Worm (Caenorhabditis elegans) whole organism, L4 larva: ENCODE data around the gene yars-2.

Source experiments
- D1046.2 ChIP-seq: fragments of 200-800 bp; sonication (Bioruptor generic); IDR thresholded peaks from 2 replicates; pipeline ENCODE4 v1.3.6; 2022; ENCODE audit warnings: missing genetic modification characterization, missing compliant biosample characterization
- R02D3.7 ChIP-seq: fragments of 150-350 bp; sonication (generic microtip); optimal IDR thresholded peaks from 3 replicates; lab custom pipeline; 2014; ENCODE audit warnings: missing biosample characterization, missing genetic modification characterization
- T26A8.4 ChIP-seq: fragments of 200-800 bp; sonication (Bioruptor generic); IDR thresholded peaks from 2 replicates; pipeline ENCODE4 v1.3.6; 2022; ENCODE audit warnings: missing genetic modification characterization, missing compliant biosample characterization
- Y48G9A.11 ChIP-seq: fragments of 200-800 bp; sonication (Bioruptor generic); IDR thresholded peaks from 2 replicates; pipeline ENCODE4 v1.3.6; 2022; ENCODE audit warnings: missing genetic modification reagents, missing genetic modification characterization, missing compliant biosample characterization
- ZK337.2 ChIP-seq: fragments of 200-800 bp; sonication (Bioruptor generic); IDR thresholded peaks from 2 replicates; pipeline ENCODE4 v1.3.6; 2022; ENCODE audit warnings: missing genetic modification reagents, missing genetic modification characterization, missing compliant biosample characterization
- ZK546.5 ChIP-seq, 2 experiments: sonication (generic microtip); optimal IDR thresholded peaks; 2 replicates each; lab custom pipeline; 2017; ENCODE audit warnings: missing biosample characterization in 2 of 2, missing genetic modification characterization in 2 of 2
- aha-1 ChIP-seq: fragments of 150-350 bp; peaks from one replicate; lab custom pipeline; 2014; ENCODE audit warnings: missing biosample characterization, missing genetic modification characterization
- aly-2 ChIP-seq: sonication (generic microtip); optimal IDR thresholded peaks from 2 replicates; lab custom pipeline; 2018; ENCODE audit warnings: missing biosample characterization, missing genetic modification characterization
- ama-1 ChIP-seq: fragments of 150-350 bp; optimal IDR thresholded peaks from 2 replicates; lab custom pipeline; 2014; ENCODE audit warnings: inconsistent platforms, mixed read lengths
- arid-1 ChIP-seq: fragments of 200-800 bp; sonication (Bioruptor generic); conservative IDR thresholded peaks from 2 replicates; pipeline ENCODE4 v1.3.6; 2022; ENCODE audit warnings: missing genetic modification reagents, missing genetic modification characterization, missing compliant biosample characterization
- ceh-82 ChIP-seq: sonication (generic microtip); optimal IDR thresholded peaks from 2 replicates; lab custom pipeline; 2017; ENCODE audit warnings: missing biosample characterization, missing genetic modification characterization
- cey-2 ChIP-seq: sonication (generic microtip); optimal IDR thresholded peaks from 3 replicates; lab custom pipeline; 2017; ENCODE audit warnings: missing genetic modification characterization, mild to moderate bottlenecking, missing compliant biosample characterization, antibody characterized with exemption, borderline replicate concordance; ENCODE audit not compliant: insufficient read depth
- ctbp-1 ChIP-seq: fragments of 200-800 bp; sonication (Bioruptor generic); IDR thresholded peaks from 2 replicates; pipeline ENCODE4 v1.3.6; 2022; ENCODE audit warnings: missing genetic modification reagents, missing genetic modification characterization, missing compliant biosample characterization
- daf-16 ChIP-seq, 3 experiments: sonication (generic microtip); optimal IDR thresholded peaks; 2 replicates each; lab custom pipeline; 2016 to 2017; ENCODE audit warnings: missing genetic modification characterization in 3 of 3, missing genetic modification reagents in 3 of 3, mild to moderate bottlenecking in 2 of 3, missing compliant biosample characterization in 2 of 3, missing biosample characterization in 1 of 3, moderate library complexity in 1 of 3
- daf-8 ChIP-seq: fragments of 200-800 bp; sonication (Bioruptor generic); IDR thresholded peaks from 2 replicates; pipeline ENCODE4 v1.3.6; 2022; ENCODE audit warnings: missing genetic modification characterization, missing compliant biosample characterization
- dmd-6 ChIP-seq: fragments of 200-800 bp; sonication (Bioruptor generic); IDR thresholded peaks from 2 replicates; pipeline ENCODE4 v1.3.6; 2022; ENCODE audit warnings: missing genetic modification reagents, missing genetic modification characterization, missing compliant biosample characterization
- dmd-8 ChIP-seq: fragments of 200-800 bp; sonication (Bioruptor generic); IDR thresholded peaks from 2 replicates; pipeline ENCODE4 v1.3.6; 2022; ENCODE audit warnings: missing genetic modification characterization, missing compliant biosample characterization
- dmd-9 ChIP-seq: fragments of 200-800 bp; sonication (Bioruptor generic); IDR thresholded peaks from 2 replicates; pipeline ENCODE4 v1.3.6; 2022; ENCODE audit warnings: missing genetic modification reagents, missing genetic modification characterization, missing compliant biosample characterization
- duxl-1 ChIP-seq: sonication (generic microtip); optimal IDR thresholded peaks from 2 replicates; lab custom pipeline; 2016; ENCODE audit warnings: mild to moderate bottlenecking, missing genetic modification characterization, moderate library complexity, missing compliant biosample characterization; ENCODE audit not compliant: poor library complexity
- dve-1 ChIP-seq: sonication (generic microtip); optimal IDR thresholded peaks from 2 replicates; lab custom pipeline; 2017; ENCODE audit warnings: antibody characterized with exemption, mild to moderate bottlenecking, missing genetic modification characterization, missing compliant biosample characterization; ENCODE audit not compliant: insufficient read depth
- hmg-1.1 ChIP-seq: fragments of 200-800 bp; sonication (Bioruptor generic); IDR thresholded peaks from 2 replicates; pipeline ENCODE4 v1.3.6; 2022; ENCODE audit warnings: missing genetic modification reagents, missing genetic modification characterization, missing compliant biosample characterization
- lim-7 ChIP-seq: fragments of 200-800 bp; sonication (Bioruptor generic); IDR thresholded peaks from 2 replicates; pipeline ENCODE4 v1.3.6; 2022; ENCODE audit warnings: missing genetic modification characterization, missing compliant biosample characterization
- lin-1 ChIP-seq: fragments of 200-800 bp; sonication (Bioruptor generic); IDR thresholded peaks from 2 replicates; pipeline ENCODE4 v1.3.6; 2022; ENCODE audit warnings: missing genetic modification reagents, missing genetic modification characterization, missing compliant biosample characterization
- lin-38 ChIP-seq: fragments of 200-800 bp; sonication (Bioruptor generic); IDR thresholded peaks from 2 replicates; pipeline ENCODE4 v1.3.6; 2022; ENCODE audit warnings: missing genetic modification reagents, missing genetic modification characterization, missing compliant biosample characterization
- lsy-2 ChIP-seq, 2 experiments: fragments of 150-350 bp in 1 of 2; sonication (generic microtip) in 1 of 2; optimal IDR thresholded peaks; 2 replicates each; lab custom pipeline; 2014 to 2017; ENCODE audit warnings: missing biosample characterization in 2 of 2, missing genetic modification characterization in 2 of 2
- madf-9 ChIP-seq: fragments of 200-800 bp; sonication (Bioruptor generic); conservative IDR thresholded peaks from 2 replicates; pipeline ENCODE4 v1.3.6; 2022; ENCODE audit warnings: missing genetic modification reagents, missing genetic modification characterization, missing compliant biosample characterization
- mdt-29 ChIP-seq: fragments of 200-800 bp; sonication (Bioruptor generic); IDR thresholded peaks from 2 replicates; pipeline ENCODE4 v1.3.6; 2022; ENCODE audit warnings: missing genetic modification reagents, missing genetic modification characterization, missing compliant biosample characterization
- mes-2 ChIP-seq: sonication (generic microtip); optimal IDR thresholded peaks from 2 replicates; lab custom pipeline; 2016; ENCODE audit warnings: missing genotype, mild to moderate bottlenecking, missing genetic modification characterization, missing compliant biosample characterization; ENCODE audit not compliant: poor library complexity, severe bottlenecking
- mxl-2 ChIP-seq: fragments of 200-800 bp; sonication (Bioruptor generic); conservative IDR thresholded peaks from 2 replicates; pipeline ENCODE4 v1.3.6; 2022; ENCODE audit warnings: missing genetic modification reagents, missing genetic modification characterization, missing compliant biosample characterization
- mxl-3 ChIP-seq: fragments of 200-800 bp; sonication (Bioruptor generic); optimal IDR thresholded peaks from 2 replicates; lab custom pipeline; 2018; ENCODE audit warnings: mild to moderate bottlenecking, missing genetic modification characterization, missing compliant biosample characterization
- nhr-102 ChIP-seq: sonication (generic microtip); optimal IDR thresholded peaks from 2 replicates; lab custom pipeline; 2016; ENCODE audit warnings: mild to moderate bottlenecking, missing genetic modification characterization, moderate library complexity, missing compliant biosample characterization
- nhr-11 ChIP-seq: fragments of 150-350 bp; optimal IDR thresholded peaks from 2 replicates; lab custom pipeline; 2014; ENCODE audit warnings: missing biosample characterization, missing genetic modification characterization
- nhr-25 ChIP-seq: sonication (generic microtip); optimal IDR thresholded peaks from 2 replicates; lab custom pipeline; 2017; ENCODE audit warnings: missing genetic modification characterization, mild to moderate bottlenecking, missing compliant biosample characterization, antibody characterized with exemption, moderate library complexity, borderline replicate concordance; ENCODE audit not compliant: insufficient read depth
- nhr-41 ChIP-seq: fragments of 200-800 bp; sonication (Bioruptor generic); IDR thresholded peaks from 2 replicates; pipeline ENCODE4 v1.3.6; 2022; ENCODE audit warnings: missing genetic modification reagents, missing genetic modification characterization, missing compliant biosample characterization
- nhr-42 ChIP-seq: fragments of 200-800 bp; sonication (Bioruptor generic); IDR thresholded peaks from 2 replicates; pipeline ENCODE4 v1.3.6; 2022; ENCODE audit warnings: missing genetic modification characterization, missing compliant biosample characterization
- nhr-48 ChIP-seq: sonication (generic microtip); optimal IDR thresholded peaks from 2 replicates; lab custom pipeline; 2016; ENCODE audit warnings: mild to moderate bottlenecking, missing genetic modification characterization, missing compliant biosample characterization
- nhr-76 ChIP-seq: fragments of 150-350 bp; optimal IDR thresholded peaks from 2 replicates; lab custom pipeline; 2014; ENCODE audit warnings: missing biosample characterization, missing genetic modification characterization
- nhr-77 ChIP-seq: fragments of 150-350 bp; optimal IDR thresholded peaks from 2 replicates; lab custom pipeline; 2014; ENCODE audit warnings: missing biosample characterization, missing genetic modification characterization
- rbr-2 ChIP-seq: sonication (generic microtip); optimal IDR thresholded peaks from 2 replicates; lab custom pipeline; 2016; ENCODE audit warnings: missing genotype, missing genetic modification characterization, missing compliant biosample characterization
- saeg-2 ChIP-seq: fragments of 200-800 bp; sonication (Bioruptor generic); IDR thresholded peaks from 2 replicates; pipeline ENCODE4 v1.3.6; 2022; ENCODE audit warnings: missing genetic modification reagents, missing genetic modification characterization, missing compliant biosample characterization
- sdz-12 ChIP-seq: fragments of 200-800 bp; sonication (Bioruptor generic); optimal IDR thresholded peaks from 2 replicates; lab custom pipeline; 2018; ENCODE audit warnings: mild to moderate bottlenecking, missing genetic modification characterization, missing compliant biosample characterization
- spr-1 ChIP-seq: sonication (generic microtip); optimal IDR thresholded peaks from 2 replicates; lab custom pipeline; 2016; ENCODE audit warnings: mild to moderate bottlenecking, missing genetic modification characterization, missing compliant biosample characterization
- spr-3 ChIP-seq: fragments of 200-800 bp; sonication (Bioruptor generic); optimal IDR thresholded peaks from 2 replicates; lab custom pipeline; 2018; ENCODE audit warnings: mild to moderate bottlenecking, missing genetic modification characterization, missing compliant biosample characterization
- tra-1 ChIP-seq: fragments of 200-800 bp; sonication (Bioruptor generic); IDR thresholded peaks from 2 replicates; pipeline ENCODE4 v1.3.6; 2022; ENCODE audit warnings: missing genetic modification reagents, missing genetic modification characterization, missing compliant biosample characterization
- unc-130 ChIP-seq: sonication (generic microtip); optimal IDR thresholded peaks from 2 replicates; lab custom pipeline; 2016; ENCODE audit warnings: missing genetic modification reagents, missing genetic modification characterization, missing compliant biosample characterization
- zag-1 ChIP-seq: fragments of 150-350 bp; optimal IDR thresholded peaks from 2 replicates; lab custom pipeline; 2014; ENCODE audit warnings: missing biosample characterization, missing genetic modification characterization
- zfp-3 ChIP-seq: fragments of 200-800 bp; sonication (Bioruptor generic); conservative IDR thresholded peaks from 2 replicates; pipeline ENCODE4 v1.3.6; 2022; ENCODE audit warnings: missing genetic modification reagents, missing genetic modification characterization, missing compliant biosample characterization
- ztf-11 ChIP-seq: fragments of 150-350 bp; optimal IDR thresholded peaks from 2 replicates; lab custom pipeline; 2014; ENCODE audit warnings: missing biosample characterization, missing genetic modification characterization

yars-2 gene

ce11 chrIV:4747553-4747952, 35.1 kb upstream of the yars-2 start, which contains the start of gene tctn-1:
Gene tctn-1 (minus strand): TSS chrIV:4747832.
- TF ChIP-seq madf-9 (GFP tag; lab: Robert Waterston, UW) (0 out of 2 replicates have a peak, but pooled peaks have one; percentile 16), lin-38 (GFP tag; lab: Robert Waterston, UW) (peak; percentile 35; the same call in 1 of the 2 replicates), nhr-41 (GFP tag; lab: Robert Waterston, UW) (no peak), hmg-1.1 (0 out of 2 replicates have a peak, but pooled peaks have one; percentile 27), nhr-77 (tag; lab: Kevin White, UChicago) (no peak), zfp-3 (GFP tag; lab: Robert Waterston, UW) (peak; percentile 18; the same call in 1 of the 2 replicates), nhr-76 (tag; lab: Kevin White, UChicago) (no peak), Y48G9A.11 (GFP tag; lab: Robert Waterston, UW) (0 out of 2 replicates have a peak, but pooled peaks have one; percentile 8), nhr-25 (tag; lab: Kevin White, UChicago) (no peak), daf-16 (GFP tag; optimal IDR thresholded peaks at IDR 0.05; lab: Kevin White, UChicago) (peak in 1 of 2 experiments; percentile 22), daf-16 (tag; optimal IDR thresholded peaks at IDR 0.05; lab: Kevin White, UChicago) (peak; percentile 21), mes-2 (tag; lab: Kevin White, UChicago) (peak; percentile 9), spr-3 (no peak), sdz-12 (GFP tag; lab: Kevin White, UChicago) (no peak), lim-7 (GFP tag; lab: Robert Waterston, UW) (no peak), zag-1 (tag; lab: Kevin White, UChicago) (no peak), spr-1 (tag; lab: Kevin White, UChicago) (no peak), mdt-29 (GFP tag; lab: Robert Waterston, UW) (0 out of 2 replicates have a peak, but pooled peaks have one; percentile 26), ctbp-1 (0 out of 2 replicates have a peak, but pooled peaks have one; percentile 14), mxl-2 (GFP tag; lab: Robert Waterston, UW) (no peak), nhr-102 (tag; lab: Kevin White, UChicago) (no peak), dmd-6 (GFP tag; lab: Robert Waterston, UW) (peak; percentile 23; the same call in 1 of the 2 replicates), aly-2 (no peak), lsy-2 (tag; optimal IDR thresholded peaks at IDR 0.05; lab: Kevin White, UChicago) (peak in 1 of 2 experiments; percentile 41), R02D3.7 (tag; lab: Kevin White, UChicago) (no peak), aha-1 (tag; lab: Kevin White, UChicago) (peak; percentile 22), mxl-3 (GFP tag; lab: Kevin White, UChicago) (no peak), D1046.2 (GFP tag; lab: Robert Waterston, UW) (no peak), lin-1 (GFP tag; lab: Robert Waterston, UW) (no peak), arid-1 (0 out of 2 replicates have a peak, but pooled peaks have one; percentile 20), dmd-8 (0 out of 2 replicates have a peak, but pooled peaks have one; percentile 15), nhr-42 (no peak), rbr-2 (tag; lab: Kevin White, UChicago) (no peak), ama-1 (peak; percentile 86), T26A8.4 (GFP tag; lab: Robert Waterston, UW) (no peak), unc-130 (GFP tag; lab: Kevin White, UChicago) (no peak), cey-2 (tag; lab: Kevin White, UChicago) (no peak), dve-1 (tag; lab: Kevin White, UChicago) (peak; percentile 7)

- no peak for TF ChIP-seq zfp-3 (GFP tag; lab: Robert Waterston, UW)
- no peak for TF ChIP-seq Y48G9A.11 (GFP tag; lab: Robert Waterston, UW)
- no peak for TF ChIP-seq ZK546.5 (tag; optimal IDR thresholded peaks at IDR 0.05; lab: Kevin White, UChicago)
- no peak for TF ChIP-seq tra-1
- peak; percentile 45 for TF ChIP-seq duxl-1 (tag; lab: Kevin White, UChicago)
- TF ChIP-seq dmd-9 (GFP tag; lab: Robert Waterston, UW): no peak
- peak; percentile 72 for TF ChIP-seq mes-2 (tag; lab: Kevin White, UChicago)
- TF ChIP-seq saeg-2 (GFP tag; lab: Robert Waterston, UW): no peak
- TF ChIP-seq ztf-11 (tag; lab: Kevin White, UChicago): no peak
- TF ChIP-seq dve-1 (tag; lab: Kevin White, UChicago): peak; percentile 79
- TF ChIP-seq lim-7 (GFP tag; lab: Robert Waterston, UW): no peak
- TF ChIP-seq nhr-11 (tag; lab: Kevin White, UChicago): peak; percentile 22
- no peak for TF ChIP-seq ZK337.2 (GFP tag; lab: Robert Waterston, UW)
- TF ChIP-seq mxl-3 (GFP tag; lab: Kevin White, UChicago): no peak
- TF ChIP-seq ceh-82 (tag; lab: Kevin White, UChicago): no peak
- TF ChIP-seq daf-8 (GFP tag; lab: Robert Waterston, UW): no peak
- no peak for TF ChIP-seq ctbp-1
- no peak for TF ChIP-seq nhr-48
Measured at ce11 chrIV:4745422-4745821, 33.0 kb upstream of the yars-2 start, which contains the start of gene timm-17B.1. Gene timm-17B.1 (minus strand): TSS chrIV:4745492.
